Worm (Caenorhabditis elegans) whole organism, L1 larva: ENCODE data around the gene srh-271.

ENCODE experiments used
- C04F5.9 ChIP-seq: sonication (generic microtip); optimal IDR thresholded peaks from 2 replicates; lab custom pipeline; 2016; ENCODE audit warnings: missing genetic modification characterization, missing compliant biosample characterization
- C34B4.2 ChIP-seq: sonication (generic microtip); optimal IDR thresholded peaks from 2 replicates; lab custom pipeline; 2017; ENCODE audit warnings: mild to moderate bottlenecking, missing genetic modification characterization, missing compliant biosample characterization
- Y116A8C.19 ChIP-seq: sonication (generic microtip); optimal IDR thresholded peaks from 2 replicates; lab custom pipeline; 2016; ENCODE audit warnings: missing compliant biosample characterization, missing genetic modification characterization, borderline replicate concordance
- aly-2 ChIP-seq: fragments of 150-350 bp; optimal IDR thresholded peaks from 2 replicates; lab custom pipeline; 2014; ENCODE audit warnings: missing biosample characterization, missing genetic modification characterization
- ceh-8 ChIP-seq: fragments of 200-800 bp; sonication (Bioruptor generic); optimal IDR thresholded peaks from 2 replicates; lab custom pipeline; 2018; ENCODE audit warnings: mild to moderate bottlenecking, missing genetic modification characterization, moderate library complexity, missing compliant biosample characterization
- dpl-1 ChIP-seq, 3 experiments: fragments of 150-350 bp in 2 of 3; sonication (generic microtip) in 1 of 3; optimal IDR thresholded peaks; 2 replicates each; lab custom pipeline; 2014 to 2017; ENCODE audit warnings: missing biosample characterization in 3 of 3, missing genetic modification characterization in 3 of 3, missing genetic modification reagents in 3 of 3
- efl-1 ChIP-seq, 4 experiments: fragments of 150-350 bp; optimal IDR thresholded peaks in 3 of 4; peaks in 1 of 4; 1 replicate in 1 of 4; 2 replicates in 3 of 4; lab custom pipeline; 2014; ENCODE audit warnings: missing biosample characterization in 2 of 4, missing genetic modification characterization in 2 of 4, missing genetic modification reagents in 2 of 4
- elt-2 ChIP-seq: sonication (generic microtip); optimal IDR thresholded peaks from 2 replicates; lab custom pipeline; 2016; ENCODE audit warnings: missing genetic modification characterization, mild to moderate bottlenecking, inconsistent platforms, missing compliant biosample characterization, missing genetic modification reagents
- fkh-10 ChIP-seq: sonication (generic microtip); optimal IDR thresholded peaks from 2 replicates; lab custom pipeline; 2017; ENCODE audit warnings: missing biosample characterization, missing genetic modification reagents, missing genetic modification characterization
- fkh-8 ChIP-seq: sonication (generic microtip); optimal IDR thresholded peaks from 2 replicates; lab custom pipeline; 2016; ENCODE audit warnings: mild to moderate bottlenecking, missing genetic modification characterization, missing compliant biosample characterization
- fos-1 ChIP-seq: fragments of 150-350 bp; optimal IDR thresholded peaks from 2 replicates; lab custom pipeline; 2014; ENCODE audit warnings: missing biosample characterization, missing genetic modification characterization
- irx-1 ChIP-seq: sonication (generic microtip); optimal IDR thresholded peaks from 2 replicates; lab custom pipeline; 2016; ENCODE audit warnings: missing genetic modification characterization, missing compliant biosample characterization
- lin-14 ChIP-seq: fragments of 200-800 bp; sonication (Bioruptor generic); optimal IDR thresholded peaks from 2 replicates; lab custom pipeline; 2018; ENCODE audit warnings: mild to moderate bottlenecking, missing genetic modification characterization, moderate library complexity, missing compliant biosample characterization
- lin-35 ChIP-seq, 2 experiments: fragments of 150-350 bp; optimal IDR thresholded peaks; 2 replicates each; lab custom pipeline; 2014; ENCODE audit warnings: missing biosample characterization in 2 of 2, missing genetic modification characterization in 2 of 2, missing genetic modification reagents in 2 of 2
- lsy-2 ChIP-seq, 2 experiments: fragments of 150-350 bp; optimal IDR thresholded peaks; 2 replicates each; lab custom pipeline; 2014; ENCODE audit warnings: missing biosample characterization in 2 of 2, missing genetic modification characterization in 2 of 2
- mdl-1 ChIP-seq, 2 experiments: fragments of 150-350 bp; optimal IDR thresholded peaks; 2 replicates each; lab custom pipeline; 2014 to 2017; ENCODE audit warnings: missing biosample characterization in 2 of 2, missing genetic modification characterization in 2 of 2, inconsistent platforms in 1 of 2
- nhr-20 ChIP-seq: sonication (generic microtip); optimal IDR thresholded peaks from 2 replicates; lab custom pipeline; 2016; ENCODE audit warnings: mild to moderate bottlenecking, missing genetic modification characterization, missing compliant biosample characterization
- nhr-71 ChIP-seq: sonication (generic microtip); optimal IDR thresholded peaks from 2 replicates; lab custom pipeline; 2016; ENCODE audit warnings: mild to moderate bottlenecking, missing genetic modification characterization, moderate library complexity, missing compliant biosample characterization
- nhr-90 ChIP-seq: sonication (generic microtip); optimal IDR thresholded peaks from 2 replicates; lab custom pipeline; 2016; ENCODE audit warnings: mild to moderate bottlenecking, missing genetic modification characterization, missing compliant biosample characterization; ENCODE audit not compliant: poor library complexity
- pqm-1 ChIP-seq: sonication (generic microtip); optimal IDR thresholded peaks from 3 replicates; lab custom pipeline; 2017; ENCODE audit warnings: missing biosample characterization, missing genetic modification characterization
- rnt-1 ChIP-seq: sonication (generic microtip); optimal IDR thresholded peaks from 2 replicates; lab custom pipeline; 2016; ENCODE audit warnings: mild to moderate bottlenecking, missing genetic modification characterization, moderate library complexity, missing compliant biosample characterization
- snu-23 ChIP-seq: sonication (generic microtip); optimal IDR thresholded peaks from 2 replicates; lab custom pipeline; 2016; ENCODE audit warnings: missing genetic modification characterization, missing compliant biosample characterization
- tlp-1 ChIP-seq: fragments of 150-350 bp; optimal IDR thresholded peaks from 2 replicates; lab custom pipeline; 2014; ENCODE audit warnings: missing biosample characterization, missing genetic modification characterization
- unc-98 ChIP-seq: fragments of 200-800 bp; sonication (Bioruptor generic); IDR thresholded peaks from 2 replicates; pipeline ENCODE4 v1.3.6; 2022; ENCODE audit warnings: missing genetic modification characterization, missing compliant biosample characterization
- xbp-1 ChIP-seq: sonication (generic microtip); optimal IDR thresholded peaks from 2 replicates; lab custom pipeline; 2016; ENCODE audit warnings: missing genetic modification characterization, missing compliant biosample characterization
- ztf-11 ChIP-seq, 2 experiments: sonication (generic microtip); optimal IDR thresholded peaks; 2 replicates each; lab custom pipeline; 2016 to 2017; ENCODE audit warnings: missing genetic modification characterization in 2 of 2, missing biosample characterization in 1 of 2, missing compliant biosample characterization in 1 of 2

Gene srh-271

ce11 chrV:2660457-2660856 is 38.7 kb upstream of the srh-271 start:
- TF ChIP-seq Y116A8C.19 (tag; lab: Kevin White, UChicago) (no peak), xbp-1 (tag; lab: Kevin White, UChicago) (no peak), efl-1 (optimal IDR thresholded peaks at IDR 0.05; lab: Kevin White, UChicago) (no peak), efl-1 (GFP tag; optimal IDR thresholded peaks at IDR 0.05 in 1 of 2; lab: Kevin White, UChicago) (peak in 1 of 2 experiments; percentile 82)

ce11 chrV:2657682-2658081 is 35.9 kb upstream of the srh-271 start:
- TF ChIP-seq lsy-2 (tag; optimal IDR thresholded peaks at IDR 0.05; lab: Kevin White, UChicago) (peak; percentile 14 to 38), irx-1 (tag; lab: Kevin White, UChicago) (no peak), rnt-1 (tag; lab: Kevin White, UChicago) (no peak), efl-1 (optimal IDR thresholded peaks at IDR 0.05; lab: Kevin White, UChicago) (peak; percentile 34 to 37), efl-1 (GFP tag; optimal IDR thresholded peaks at IDR 0.05 in 1 of 2; lab: Kevin White, UChicago) (peak; percentile 33 to 93), lin-35 (GFP tag; optimal IDR thresholded peaks at IDR 0.05; lab: Kevin White, UChicago) (peak in 1 of 2 experiments; percentile 51), fkh-10 (GFP tag; lab: Kevin White, UChicago) (no peak), elt-2 (tag; lab: Kevin White, UChicago) (peak; percentile 41), dpl-1 (GFP tag; optimal IDR thresholded peaks at IDR 0.05; lab: Kevin White, UChicago) (peak in 2 of 3 experiments; percentile 10 to 51), nhr-71 (peak; percentile 27), xbp-1 (tag; lab: Kevin White, UChicago) (peak; percentile 1), snu-23 (peak; percentile 12)
- TF ChIP-seq, all 84 proteins: peak for 8

ce11 chrV:2656159-2656558 is 34.4 kb upstream of the srh-271 start:
- TF ChIP-seq efl-1 (optimal IDR thresholded peaks at IDR 0.05; lab: Kevin White, UChicago) (no peak), efl-1 (GFP tag; optimal IDR thresholded peaks at IDR 0.05 in 1 of 2; lab: Kevin White, UChicago) (peak in 1 of 2 experiments; percentile 48), C34B4.2 (tag; lab: Kevin White, UChicago) (no peak)

- no peak for TF ChIP-seq efl-1 (optimal IDR thresholded peaks at IDR 0.05; lab: Kevin White, UChicago)
- TF ChIP-seq efl-1 (GFP tag; optimal IDR thresholded peaks at IDR 0.05 in 1 of 2; lab: Kevin White, UChicago): peak in 1 of 2 experiments; percentile 89
- TF ChIP-seq unc-98 (GFP tag; lab: Robert Waterston, UW): no peak
These were observed 30.9 kb upstream of the srh-271 start, which contains the start of the genes W02H5.8 and angl-1 for ce11 chrV:2652557-2653133. TSS of gene W02H5.8 (minus strand) at chrV:2652657. TSS of gene angl-1 (plus strand) at chrV:2653083.

- no peak for TF ChIP-seq efl-1 (optimal IDR thresholded peaks at IDR 0.05; lab: Kevin White, UChicago)
- peak in 1 of 2 experiments; percentile 49 for TF ChIP-seq efl-1 (GFP tag; optimal IDR thresholded peaks at IDR 0.05 in 1 of 2; lab: Kevin White, UChicago)
- TF ChIP-seq fos-1 (tag; lab: Kevin White, UChicago): no peak
- no peak for TF ChIP-seq ztf-11 (tag; optimal IDR thresholded peaks at IDR 0.05; lab: Kevin White, UChicago)
These were observed 29.2 kb upstream of the srh-271 start for ce11 chrV:2650980-2651379.

- TF ChIP-seq mdl-1 (tag; optimal IDR thresholded peaks at IDR 0.05; lab: Kevin White, UChicago) (no peak), aly-2 (no peak), efl-1 (optimal IDR thresholded peaks at IDR 0.05; lab: Kevin White, UChicago) (no peak), efl-1 (GFP tag; optimal IDR thresholded peaks at IDR 0.05 in 1 of 2; lab: Kevin White, UChicago) (no peak), ceh-8 (GFP tag; lab: Kevin White, UChicago) (no peak), lin-14 (GFP tag; lab: Kevin White, UChicago) (no peak), ztf-11 (tag; optimal IDR thresholded peaks at IDR 0.05; lab: Kevin White, UChicago) (no peak), nhr-90 (no peak), tlp-1 (tag; lab: Kevin White, UChicago) (no peak), pqm-1 (no peak), nhr-20 (no peak), elt-2 (tag; lab: Kevin White, UChicago) (no peak), fkh-10 (GFP tag; lab: Kevin White, UChicago) (no peak), fkh-8 (tag; lab: Kevin White, UChicago) (no peak), C04F5.9 (no peak)
These were observed 25.5 kb upstream of the srh-271 start for ce11 chrV:2647222-2647796.
